In genomic region chrII:13976161-13976560, ce11 we compare ENCODE assay signal across 4 worm cellular contexts.
A peak's percentile ranks its signal among the peaks of the same experiment; 100 is the strongest.
TF ChIP-seq lines count a peak whose summit lies in the region.

Gene Y39G8B.2, minus strand, starts transcription at chrII:13976221.

TF ChIP-seq in whole organism, L2 larva, 48 proteins besides CTCF, POLR2A, EP300 and RAD21 (continues in another document):
- peak; percentile 36 for TF ChIP-seq egl-27 (tag; optimal IDR thresholded peaks at IDR 0.05; lab: Kevin White, UChicago)
- TF ChIP-seq C34F6.9 (tag; optimal IDR thresholded peaks at IDR 0.05; lab: Kevin White, UChicago), result peak; percentile 92
- no peak for TF ChIP-seq alr-1 (tag; optimal IDR thresholded peaks at IDR 0.05; lab: Kevin White, UChicago)
- TF ChIP-seq mbf-1 (tag; optimal IDR thresholded peaks at IDR 0.05; lab: Kevin White, UChicago), result no peak
- TF ChIP-seq nhr-21 (tag; optimal IDR thresholded peaks at IDR 0.05; lab: Kevin White, UChicago), result peak; percentile 51
- TF ChIP-seq crh-2 (tag; optimal IDR thresholded peaks at IDR 0.05; lab: Kevin White, UChicago), result peak; percentile 83
- TF ChIP-seq nhr-23 (tag; optimal IDR thresholded peaks at IDR 0.05; lab: Kevin White, UChicago), result no peak
- peak; percentile 5 for TF ChIP-seq skn-1 (tag; optimal IDR thresholded peaks at IDR 0.05; lab: Kevin White, UChicago)
- TF ChIP-seq ceh-16 (tag; optimal IDR thresholded peaks at IDR 0.05; lab: Kevin White, UChicago), result no peak
- TF ChIP-seq elt-1 (tag; optimal IDR thresholded peaks at IDR 0.05; lab: Kevin White, UChicago), result no peak
- peak; percentile 81 for TF ChIP-seq gmeb-1 (tag; optimal IDR thresholded peaks at IDR 0.05; lab: Kevin White, UChicago)
- no peak for TF ChIP-seq aly-2 (tag; optimal IDR thresholded peaks at IDR 0.05; lab: Kevin White, UChicago)
- no peak for TF ChIP-seq elt-3 (tag; optimal IDR thresholded peaks at IDR 0.05; lab: Kevin White, UChicago)
- TF ChIP-seq mab-5 (tag; optimal IDR thresholded peaks at IDR 0.05; lab: Kevin White, UChicago), result peak; percentile 59
- TF ChIP-seq ceh-82 (tag; optimal IDR thresholded peaks at IDR 0.05; lab: Kevin White, UChicago), result peak; percentile 29
- TF ChIP-seq nhr-129 (tag; optimal IDR thresholded peaks at IDR 0.05; lab: Kevin White, UChicago), result peak; percentile 80
- no peak for TF ChIP-seq unc-62 (GFP tag; optimal IDR thresholded peaks at IDR 0.05; lab: Kevin White, UChicago)
- no peak for TF ChIP-seq ztf-11 (tag; optimal IDR thresholded peaks at IDR 0.05; lab: Kevin White, UChicago)
- TF ChIP-seq nhr-10 (tag; optimal IDR thresholded peaks at IDR 0.05; lab: Kevin White, UChicago), result no peak
- peak; percentile 77 to 92 for TF ChIP-seq lsy-2 (tag; optimal IDR thresholded peaks at IDR 0.05; lab: Kevin White, UChicago)
- TF ChIP-seq lin-13 (GFP tag; optimal IDR thresholded peaks at IDR 0.05; lab: Kevin White, UChicago), result peak; percentile 90
- peak; percentile 74 for TF ChIP-seq sma-3 (GFP tag; optimal IDR thresholded peaks at IDR 0.05; lab: Kevin White, UChicago)
- TF ChIP-seq nhr-12 (tag; optimal IDR thresholded peaks at IDR 0.05; lab: Kevin White, UChicago), result no peak
- peak; percentile 93 for TF ChIP-seq unc-55 (GFP tag; optimal IDR thresholded peaks at IDR 0.05; lab: Kevin White, UChicago)

TF ChIP-seq in whole organism, L4 larva, 104 proteins besides CTCF, POLR2A, EP300 and RAD21 (continues in another document):
- TF ChIP-seq egl-43 (GFP tag; IDR thresholded peaks at IDR 0.05; lab: Robert Waterston, UW) (no peak), mxl-3 (GFP tag; optimal IDR thresholded peaks at IDR 0.05; lab: Kevin White, UChicago) (peak; percentile 76), zip-2 (tag; optimal IDR thresholded peaks at IDR 0.05; lab: Kevin White, UChicago) (no peak), mep-1 (tag; optimal IDR thresholded peaks at IDR 0.05; lab: Kevin White, UChicago) (peak; percentile 90), zfp-3 (GFP tag; conservative IDR thresholded peaks at IDR 0.05; lab: Robert Waterston, UW) (peak; percentile 56; the same call in 1 of the 2 replicates), hif-1 (tag; optimal IDR thresholded peaks at IDR 0.05; lab: Kevin White, UChicago) (peak in 1 of 2 experiments; percentile 73), aha-1 (tag; lab: Kevin White, UChicago) (peak; percentile 98), unc-62 (GFP tag; optimal IDR thresholded peaks at IDR 0.05 in 1 of 2; lab: Kevin White, UChicago) (peak in 1 of 2 experiments; percentile 97), unc-62 (tag; optimal IDR thresholded peaks at IDR 0.05; lab: Kevin White, UChicago) (no peak), lsy-2 (tag; optimal IDR thresholded peaks at IDR 0.05; lab: Kevin White, UChicago) (peak; percentile 64 to 93), nhr-41 (GFP tag; IDR thresholded peaks at IDR 0.05; lab: Robert Waterston, UW) (no peak), R02D3.7 (tag; optimal IDR thresholded peaks at IDR 0.05; lab: Kevin White, UChicago) (no peak), lin-29 (GFP tag; IDR thresholded peaks at IDR 0.05; lab: Robert Waterston, UW) (peak; percentile 37; the same call in 1 of the 2 replicates), zfp-2 (tag; optimal IDR thresholded peaks at IDR 0.05; lab: Kevin White, UChicago) (peak; percentile 14), jun-1 (tag; optimal IDR thresholded peaks at IDR 0.05; lab: Kevin White, UChicago) (peak; percentile 66), snpc-1.2 (GFP tag; IDR thresholded peaks at IDR 0.05; lab: Robert Waterston, UW) (peak; percentile 51; the same call in 1 of the 2 replicates), madf-9 (GFP tag; conservative IDR thresholded peaks at IDR 0.05; lab: Robert Waterston, UW) (peak; percentile 57; the same call in 1 of the 2 replicates), rbr-2 (tag; optimal IDR thresholded peaks at IDR 0.05; lab: Kevin White, UChicago) (peak; percentile 88), nhr-77 (tag; optimal IDR thresholded peaks at IDR 0.05; lab: Kevin White, UChicago) (peak; percentile 98), ZK337.2 (GFP tag; IDR thresholded peaks at IDR 0.05; lab: Robert Waterston, UW) (no peak), hmg-1.1 (GFP tag; IDR thresholded peaks at IDR 0.05; lab: Robert Waterston, UW) (peak; percentile 92), lin-1 (GFP tag; IDR thresholded peaks at IDR 0.05; lab: Robert Waterston, UW) (0 out of 2 replicates have a peak, but pooled peaks have one; percentile 16), mdl-1 (tag; optimal IDR thresholded peaks at IDR 0.05; lab: Kevin White, UChicago) (peak in 1 of 2 experiments; percentile 54)

TF ChIP-seq in whole organism, late embryonic, 69 proteins besides CTCF, POLR2A, EP300 and RAD21 (continues in another document):
- TF ChIP-seq pha-2 (tag; optimal IDR thresholded peaks at IDR 0.05; lab: Kevin White, UChicago) (no peak), ceh-30 (tag; optimal IDR thresholded peaks at IDR 0.05; lab: Kevin White, UChicago) (peak; percentile 1), tbx-7 (tag; optimal IDR thresholded peaks at IDR 0.05; lab: Kevin White, UChicago) (no peak), ref-2 (tag; optimal IDR thresholded peaks at IDR 0.05; lab: Kevin White, UChicago) (peak; percentile 82), K02D7.2 (tag; optimal IDR thresholded peaks at IDR 0.05; lab: Kevin White, UChicago) (no peak), hlh-30 (tag; optimal IDR thresholded peaks at IDR 0.05; lab: Kevin White, UChicago; ENCODE audit: insufficient read depth) (peak; percentile 32), tbx-2 (tag; optimal IDR thresholded peaks at IDR 0.05; lab: Kevin White, UChicago) (peak; percentile 69), unc-3 (GFP tag; conservative IDR thresholded peaks at IDR 0.05; lab: Robert Waterston, UW) (no peak), unc-3 (tag; optimal IDR thresholded peaks at IDR 0.05; lab: Kevin White, UChicago) (no peak), ceh-31 (tag; optimal IDR thresholded peaks at IDR 0.05; lab: Kevin White, UChicago) (peak; percentile 72), pat-9 (tag; optimal IDR thresholded peaks at IDR 0.05; lab: Kevin White, UChicago) (peak; percentile 8), ceh-6 (GFP tag; optimal IDR thresholded peaks at IDR 0.05; lab: Kevin White, UChicago) (peak; percentile 34), C08G9.2 (tag; optimal IDR thresholded peaks at IDR 0.05; lab: Kevin White, UChicago) (peak; percentile 48), npax-4 (tag; optimal IDR thresholded peaks at IDR 0.05; lab: Kevin White, UChicago) (no peak), ceh-18 (tag; optimal IDR thresholded peaks at IDR 0.05; lab: Kevin White, UChicago) (peak; percentile 65), unc-42 (tag; optimal IDR thresholded peaks at IDR 0.05; lab: Kevin White, UChicago) (peak; percentile 57), rnt-1 (tag; optimal IDR thresholded peaks at IDR 0.05; lab: Kevin White, UChicago) (peak; percentile 36), ceh-14 (tag; optimal IDR thresholded peaks at IDR 0.05; lab: Kevin White, UChicago) (peak; percentile 55), pqm-1 (tag; optimal IDR thresholded peaks at IDR 0.05; lab: Kevin White, UChicago) (no peak), ceh-45 (GFP tag; IDR thresholded peaks at IDR 0.05; lab: Robert Waterston, UW) (no peak), fkh-6 (tag; optimal IDR thresholded peaks at IDR 0.05; lab: Kevin White, UChicago) (no peak), elt-2 (tag; optimal IDR thresholded peaks at IDR 0.05; lab: Kevin White, UChicago) (peak; percentile 59), ahr-1 (tag; optimal IDR thresholded peaks at IDR 0.05; lab: Kevin White, UChicago) (no peak), hlh-13 (GFP tag; optimal IDR thresholded peaks at IDR 0.05; lab: Kevin White, UChicago) (no peak), ceh-2 (tag; optimal IDR thresholded peaks at IDR 0.05; lab: Kevin White, UChicago) (no peak), gmeb-2 (tag; optimal IDR thresholded peaks at IDR 0.05; lab: Kevin White, UChicago) (peak; percentile 20)

TF ChIP-seq in whole organism, mixed stage, embryonic, 35 proteins besides CTCF, POLR2A, EP300 and RAD21 (continues in another document):
- peak; percentile 79 for TF ChIP-seq nhr-237 (tag; optimal IDR thresholded peaks at IDR 0.05; lab: Kevin White, UChicago)
- no peak for TF ChIP-seq nhr-12 (tag; optimal IDR thresholded peaks at IDR 0.05; lab: Kevin White, UChicago)
- TF ChIP-seq lin-13 (tag; optimal IDR thresholded peaks at IDR 0.05; lab: Kevin White, UChicago), result peak; percentile 91
- no peak for TF ChIP-seq elt-1 (tag; optimal IDR thresholded peaks at IDR 0.05; lab: Kevin White, UChicago; ENCODE audit: borderline replicate concordance, insufficient read depth)
- peak; percentile 82 for TF ChIP-seq sptf-1 (tag; optimal IDR thresholded peaks at IDR 0.05; lab: Kevin White, UChicago)
- no peak for TF ChIP-seq snpc-4 (tag; optimal IDR thresholded peaks at IDR 0.05; lab: Kevin White, UChicago)
- peak; percentile 66 for TF ChIP-seq drap-1 (GFP tag; optimal IDR thresholded peaks at IDR 0.05; lab: Kevin White, UChicago)
- peak; percentile 38 for TF ChIP-seq ceh-43 (GFP tag; optimal IDR thresholded peaks at IDR 0.05; lab: Kevin White, UChicago)
- no peak for TF ChIP-seq lin-32 (GFP tag; optimal IDR thresholded peaks at IDR 0.05; lab: Kevin White, UChicago)
- peak; percentile 34 for TF ChIP-seq M03D4.4 (tag; optimal IDR thresholded peaks at IDR 0.05; lab: Kevin White, UChicago)
- no peak for TF ChIP-seq nhr-28 (tag; optimal IDR thresholded peaks at IDR 0.05; lab: Kevin White, UChicago)
- TF ChIP-seq lsy-2 (tag; optimal IDR thresholded peaks at IDR 0.05; lab: Kevin White, UChicago), result peak; percentile 86
- peak; percentile 78 for TF ChIP-seq cnd-1 (tag; optimal IDR thresholded peaks at IDR 0.05; lab: Kevin White, UChicago)
- TF ChIP-seq ceh-39 (tag; optimal IDR thresholded peaks at IDR 0.05; lab: Kevin White, UChicago), result peak; percentile 66
- no peak for TF ChIP-seq flh-1 (GFP tag; optimal IDR thresholded peaks at IDR 0.05; lab: Kevin White, UChicago)
- peak; percentile 96 for TF ChIP-seq unc-120 (tag; optimal IDR thresholded peaks at IDR 0.05; lab: Kevin White, UChicago; ENCODE audit: poor library complexity, severe bottlenecking)
- TF ChIP-seq hlh-1 (tag; optimal IDR thresholded peaks at IDR 0.05; lab: Kevin White, UChicago), result peak; percentile 47
- no peak for TF ChIP-seq elt-3 (tag; optimal IDR thresholded peaks at IDR 0.05; lab: Kevin White, UChicago)
- no peak for TF ChIP-seq nhr-2 (tag; optimal IDR thresholded peaks at IDR 0.05; lab: Kevin White, UChicago)
- TF ChIP-seq ces-1 (GFP tag; optimal IDR thresholded peaks at IDR 0.05; lab: Kevin White, UChicago), result peak; percentile 55
- TF ChIP-seq nhr-76 (tag; optimal IDR thresholded peaks at IDR 0.05; lab: Kevin White, UChicago), result no peak
- peak; percentile 30 for TF ChIP-seq tbx-8 (GFP tag; optimal IDR thresholded peaks at IDR 0.05; lab: Kevin White, UChicago)
- TF ChIP-seq ceh-83 (GFP tag; optimal IDR thresholded peaks at IDR 0.05; lab: Kevin White, UChicago), result peak; percentile 52
- no peak for TF ChIP-seq zip-8 (tag; optimal IDR thresholded peaks at IDR 0.05; lab: Kevin White, UChicago)
- TF ChIP-seq mab-5 (tag; optimal IDR thresholded peaks at IDR 0.05; lab: Kevin White, UChicago), result no peak
- TF ChIP-seq bed-3 (GFP tag; optimal IDR thresholded peaks at IDR 0.05; lab: Kevin White, UChicago), result no peak
- peak; percentile 82 for TF ChIP-seq mep-1 (tag; optimal IDR thresholded peaks at IDR 0.05; lab: Kevin White, UChicago)
- no peak for TF ChIP-seq blmp-1 (tag; optimal IDR thresholded peaks at IDR 0.05; lab: Kevin White, UChicago)
- TF ChIP-seq ham-2 (GFP tag; optimal IDR thresholded peaks at IDR 0.05; lab: Kevin White, UChicago), result peak; percentile 67
